Worm (Caenorhabditis elegans): ENCODE results near the gene F53C3.7.
A peak's percentile ranks its signal among the peaks of the same experiment; 100 is the strongest.

Gene F53C3.7

ce11 chrII:3879945-3880344 lies 14.9 kb upstream of the F53C3.7 start, which contains the start of gene nhr-166:
Gene nhr-166 (plus strand): TSS chrII:3880245.
- no peak for TF ChIP-seq aly-2 (tag; optimal IDR thresholded peaks at IDR 0.05)
- TF ChIP-seq nhr-129 (tag; optimal IDR thresholded peaks at IDR 0.05): no peak
- TF ChIP-seq mbf-1 (tag; optimal IDR thresholded peaks at IDR 0.05): no peak
- TF ChIP-seq alr-1 (tag; optimal IDR thresholded peaks at IDR 0.05): no peak
- TF ChIP-seq unc-55 (GFP tag; optimal IDR thresholded peaks at IDR 0.05): no peak
- no peak for TF ChIP-seq elt-1 (tag; optimal IDR thresholded peaks at IDR 0.05)
- no peak for TF ChIP-seq skn-1 (tag; optimal IDR thresholded peaks at IDR 0.05)
- no peak for TF ChIP-seq gmeb-1 (tag; optimal IDR thresholded peaks at IDR 0.05)

DNA sequence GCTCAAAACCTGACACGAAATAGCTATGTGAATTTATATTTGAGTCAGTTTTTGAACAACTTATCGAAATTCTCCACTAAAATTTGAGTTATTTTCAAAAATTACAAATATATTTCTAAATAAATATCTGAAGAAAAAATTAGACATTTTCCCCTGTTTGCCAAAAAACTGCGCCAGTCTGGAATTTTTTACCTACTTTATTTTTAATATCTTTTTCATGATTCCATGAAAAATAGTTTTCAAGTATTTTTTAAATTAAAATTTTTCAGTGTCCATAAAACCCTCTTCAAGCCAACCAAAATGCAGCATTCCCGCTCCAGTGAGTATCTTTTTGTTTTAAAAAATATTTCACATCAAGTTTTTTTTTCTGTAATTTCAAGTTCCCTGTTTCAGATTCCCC lies 3.7 kb upstream of the F53C3.7 start, which contains the start of gene F53C3.8:
Gene F53C3.8, plus strand, starts transcription at position 301 of the 400 bp plus-strand sequence.
- no peak for TF ChIP-seq ama-1 (optimal IDR thresholded peaks at IDR 0.05)

ce11 chrII:3893911-3894310 lies 944 bp upstream of the F53C3.7 start:
- TF ChIP-seq lin-11 (tag; optimal IDR thresholded peaks at IDR 0.05): no peak
- no peak for TF ChIP-seq sma-3 (GFP tag; optimal IDR thresholded peaks at IDR 0.05)
- no peak for TF ChIP-seq nhr-129 (tag; optimal IDR thresholded peaks at IDR 0.05)
- TF ChIP-seq nhr-21 (tag; optimal IDR thresholded peaks at IDR 0.05): no peak

DNA sequence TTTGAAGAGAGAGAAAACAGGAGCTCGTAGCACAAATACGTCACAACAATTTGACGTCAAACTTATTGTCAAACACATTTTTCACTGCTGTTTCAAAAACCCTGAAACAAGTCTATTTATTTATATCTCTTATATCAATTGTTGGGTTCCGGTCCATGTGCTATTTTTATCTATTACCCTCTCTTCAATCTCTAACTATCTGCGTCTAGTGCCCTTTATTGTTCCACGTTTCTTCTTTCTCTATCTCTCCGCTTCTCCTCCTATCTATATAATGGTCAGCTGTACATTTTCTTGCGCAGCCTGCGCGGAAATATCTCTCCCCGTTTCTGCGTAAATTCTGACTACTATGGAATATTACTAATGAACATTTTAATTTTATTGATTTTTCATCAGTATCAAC lies 2.1 kb downstream of the F53C3.7 start:
- peak; percentile 78 for TF ChIP-seq crh-2 (tag; optimal IDR thresholded peaks at IDR 0.05)
- TF ChIP-seq ztf-4 (tag; optimal IDR thresholded peaks at IDR 0.05): no peak
- TF ChIP-seq alr-1 (tag; optimal IDR thresholded peaks at IDR 0.05): no peak
- TF ChIP-seq nhr-129 (tag; optimal IDR thresholded peaks at IDR 0.05): peak; percentile 27
- no peak for TF ChIP-seq elt-3 (tag; optimal IDR thresholded peaks at IDR 0.05)
- peak in 1 of 2 experiments; percentile 57 for TF ChIP-seq lsy-2 (tag; optimal IDR thresholded peaks at IDR 0.05)
- TF ChIP-seq elt-1 (tag; optimal IDR thresholded peaks at IDR 0.05): no peak
- TF ChIP-seq blmp-1 (tag; optimal IDR thresholded peaks at IDR 0.05; ENCODE audit: insufficient read depth): no peak
- peak; percentile 85 for TF ChIP-seq sma-9 (GFP tag; optimal IDR thresholded peaks at IDR 0.05)
- TF ChIP-seq sma-9 (tag; optimal IDR thresholded peaks at IDR 0.05): no peak
- TF ChIP-seq unc-55 (GFP tag; optimal IDR thresholded peaks at IDR 0.05): peak; percentile 50
- no peak for TF ChIP-seq fos-1 (tag; optimal IDR thresholded peaks at IDR 0.05)
- peak; percentile 38 for TF ChIP-seq nhr-21 (tag; optimal IDR thresholded peaks at IDR 0.05)
- peak; percentile 59 for TF ChIP-seq lin-13 (GFP tag; optimal IDR thresholded peaks at IDR 0.05)
- TF ChIP-seq nhr-23 (tag; optimal IDR thresholded peaks at IDR 0.05): no peak
- TF ChIP-seq F13H6.1 (tag; optimal IDR thresholded peaks at IDR 0.05): peak; percentile 73
- TF ChIP-seq gmeb-1 (tag; optimal IDR thresholded peaks at IDR 0.05): peak; percentile 10
- no peak for TF ChIP-seq nhr-11 (tag; optimal IDR thresholded peaks at IDR 0.05)
- TF ChIP-seq C34F6.9 (tag; optimal IDR thresholded peaks at IDR 0.05): peak; percentile 59
- peak; percentile 14 for TF ChIP-seq sma-3 (GFP tag; optimal IDR thresholded peaks at IDR 0.05)
- TF ChIP-seq mab-5 (tag; optimal IDR thresholded peaks at IDR 0.05): no peak
- peak; percentile 48 for TF ChIP-seq nhr-25 (tag; optimal IDR thresholded peaks at IDR 0.05)

DNA sequence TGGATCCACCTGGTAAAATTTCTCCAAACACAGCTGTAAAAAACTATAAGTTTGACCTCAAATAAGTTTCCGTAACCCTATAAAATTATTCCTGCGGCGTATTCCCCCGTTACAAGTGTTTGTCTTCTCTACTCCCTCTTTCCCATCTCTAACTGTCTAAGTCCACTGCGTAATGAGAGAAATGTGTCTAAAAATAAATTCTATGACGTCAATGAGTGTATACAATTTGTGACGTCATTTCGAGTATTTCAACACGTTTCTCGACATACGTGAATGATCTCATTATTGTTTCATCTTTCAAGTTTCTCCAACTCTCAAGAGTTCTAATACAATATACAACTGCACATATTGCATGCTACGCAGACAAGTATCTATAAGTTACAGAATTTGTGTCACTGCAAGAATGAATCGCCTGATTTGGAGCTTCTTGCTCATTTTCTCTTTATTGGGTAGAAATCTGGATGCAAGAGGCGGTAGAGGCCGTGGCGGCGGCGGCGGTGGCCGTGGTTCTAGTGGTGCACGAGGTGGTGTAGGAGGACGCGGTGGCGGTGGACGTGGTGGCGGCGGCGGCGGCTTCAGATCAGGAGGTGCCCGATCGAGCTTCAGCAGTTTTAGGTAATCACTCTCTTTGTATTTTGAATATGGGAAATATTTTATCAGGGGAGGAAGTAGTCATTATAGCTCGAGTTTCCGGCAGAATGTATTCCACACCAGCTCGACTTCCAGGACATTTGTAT lies 3.1 kb downstream of the F53C3.7 start, which contains the start of gene F53C3.6:
Gene F53C3.6, plus strand, starts transcription at position 385 of the 737 bp plus-strand sequence.
- TF ChIP-seq ceh-82 (tag; optimal IDR thresholded peaks at IDR 0.05): no peak
- TF ChIP-seq nhr-11 (tag; optimal IDR thresholded peaks at IDR 0.05): no peak
- no peak for TF ChIP-seq dmd-4 (tag; optimal IDR thresholded peaks at IDR 0.05)
- TF ChIP-seq nhr-25 (tag; optimal IDR thresholded peaks at IDR 0.05): no peak
- peak; percentile 11 to 78 for TF ChIP-seq lsy-2 (tag; optimal IDR thresholded peaks at IDR 0.05)
- TF ChIP-seq ZK546.5 (tag; optimal IDR thresholded peaks at IDR 0.05): no peak
- no peak for TF ChIP-seq nhr-237 (tag; optimal IDR thresholded peaks at IDR 0.05)
- peak; percentile 98 for TF ChIP-seq sma-9 (GFP tag; optimal IDR thresholded peaks at IDR 0.05)
- no peak for TF ChIP-seq sma-9 (tag; optimal IDR thresholded peaks at IDR 0.05)
- TF ChIP-seq egl-27 (tag; optimal IDR thresholded peaks at IDR 0.05): peak; percentile 64
- TF ChIP-seq ceh-16 (tag; optimal IDR thresholded peaks at IDR 0.05): no peak
- no peak for TF ChIP-seq ztf-11 (tag; optimal IDR thresholded peaks at IDR 0.05)
- peak; percentile 65 for TF ChIP-seq zag-1 (tag; optimal IDR thresholded peaks at IDR 0.05)
- TF ChIP-seq unc-62 (GFP tag; optimal IDR thresholded peaks at IDR 0.05): no peak
- TF ChIP-seq nhr-12 (tag; optimal IDR thresholded peaks at IDR 0.05): no peak
- TF ChIP-seq C34F6.9 (tag; optimal IDR thresholded peaks at IDR 0.05): peak; percentile 91
- no peak for TF ChIP-seq nhr-23 (tag; optimal IDR thresholded peaks at IDR 0.05)
- no peak for TF ChIP-seq ama-1 (optimal IDR thresholded peaks at IDR 0.05)
- TF ChIP-seq nhr-21 (tag; optimal IDR thresholded peaks at IDR 0.05): peak; percentile 22
- no peak for TF ChIP-seq ztf-1 (GFP tag; conservative IDR thresholded peaks at IDR 0.05)
- TF ChIP-seq nhr-10 (tag; optimal IDR thresholded peaks at IDR 0.05): no peak
- no peak for TF ChIP-seq R02D3.7 (tag; optimal IDR thresholded peaks at IDR 0.05)
- peak; percentile 33 for TF ChIP-seq nhr-6 (tag; optimal IDR thresholded peaks at IDR 0.05)
- no peak for TF ChIP-seq lin-39 (tag; optimal IDR thresholded peaks at IDR 0.05)
- TF ChIP-seq unc-55 (GFP tag; optimal IDR thresholded peaks at IDR 0.05): peak; percentile 92
- no peak for TF ChIP-seq aly-2 (tag; optimal IDR thresholded peaks at IDR 0.05)
- TF ChIP-seq mdl-1 (tag; optimal IDR thresholded peaks at IDR 0.05): peak in 1 of 2 experiments; percentile 36
- no peak for TF ChIP-seq Y55F3AM.14 (GFP tag; optimal IDR thresholded peaks at IDR 0.05)
- peak; percentile 81 for TF ChIP-seq F13H6.1 (tag; optimal IDR thresholded peaks at IDR 0.05)

Data from whole organism, L2 larva.